Fruit fly (Drosophila melanogaster) whole organism, larva: ENCODE results near the gene CG31174.

ENCODE experiments used
- noc ChIP-seq: fragments of 200-800 bp; sonication (Bioruptor generic); optimal IDR thresholded peaks from 3 replicates; lab custom pipeline; 2019; ENCODE audit warnings: missing biosample characterization, mild to moderate bottlenecking, missing genetic modification characterization, moderate library complexity

The CG31174 gene

dm6 chr3R:21864484-21864883 is 4.8 kb downstream of the CG31174 start:
- no peak for TF ChIP-seq noc

- no peak for TF ChIP-seq noc
These were observed 5.4 kb downstream of the CG31174 start for dm6 chr3R:21863817-21864384.

dm6 chr3R:21862868-21863267 is 6.4 kb downstream of the CG31174 start:
- TF ChIP-seq noc, result no peak

- TF ChIP-seq noc, result no peak
These were observed 7.0 kb downstream of the CG31174 start for dm6 chr3R:21862137-21862850.

- no peak for TF ChIP-seq noc
These were observed 9.8 kb downstream of the CG31174 start for dm6 chr3R:21859509-21859908.

dm6 chr3R:21858290-21858875 is 10.9 kb downstream of the CG31174 start:
- TF ChIP-seq noc, result no peak

- TF ChIP-seq noc, result no peak
These were observed 11.8 kb downstream of the CG31174 start for dm6 chr3R:21857509-21857908.

dm6 chr3R:21856873-21857243 is 12.5 kb downstream of the CG31174 start:
- TF ChIP-seq noc, result no peak

- peak; percentile 19 for TF ChIP-seq noc
These were observed 13.0 kb downstream of the CG31174 start, which contains the start of gene glec for dm6 chr3R:21856098-21856872. TSS of gene glec (minus strand) at chr3R:21856266.

dm6 chr3R:21855469-21855826 is 13.9 kb downstream of the CG31174 start:
- no peak for TF ChIP-seq noc

- no peak for TF ChIP-seq noc
These were observed 14.5 kb downstream of the CG31174 start for dm6 chr3R:21854574-21855468.

- no peak for TF ChIP-seq noc
These were observed 15.4 kb downstream of the CG31174 start for dm6 chr3R:21853618-21854573.

- peak; percentile 23 for TF ChIP-seq noc
These were observed 16.6 kb downstream of the CG31174 start for dm6 chr3R:21852579-21853233.
